Worm (Caenorhabditis elegans): ENCODE results near the gene F17C8.9.
"Not testable (repeated sequence)": the region's sequence is repeated elsewhere in the genome, so short reads cannot be mapped to it uniquely, and the experiment has no call there.

F17C8.9 gene

ce11 chrIII:4785131-4785530, 51.0 kb downstream of the F17C8.9 start, which contains the start of gene enu-3.2:
TSS of gene enu-3.2 (minus strand) at chrIII:4785235.
- TF ChIP-seq tbx-11 (GFP tag; IDR thresholded peaks at IDR 0.05); ceh-13 (GFP tag; optimal IDR thresholded peaks at IDR 0.05); hmg-4 (GFP tag; optimal IDR thresholded peaks at IDR 0.05): not testable (repeated sequence)
